Fruit fly (Drosophila melanogaster) whole organism, wandering third instar larva: ENCODE data around the gene Rip11.

ENCODE experiments used
- CG32264 ChIP-seq: fragments of 200-800 bp; sonication (Bioruptor generic); optimal IDR thresholded peaks from 2 replicates; lab custom pipeline; 2016; ENCODE audit warnings: missing biosample characterization, missing genetic modification characterization
- CG9705 ChIP-seq: fragments of 200-800 bp; sonication (Bioruptor generic); optimal IDR thresholded peaks from 2 replicates; lab custom pipeline; 2018; ENCODE audit warnings: missing biosample characterization, mild to moderate bottlenecking, missing genetic modification characterization
- CrebA ChIP-seq: fragments of 200-800 bp; sonication (Bioruptor generic); optimal IDR thresholded peaks from 2 replicates; lab custom pipeline; 2016; ENCODE audit warnings: missing biosample characterization, mild to moderate bottlenecking, missing genetic modification characterization, borderline replicate concordance
- Dfd ChIP-seq: fragments of >200 bp; optimal IDR thresholded peaks from 2 replicates; lab custom pipeline; 2017; ENCODE audit warnings: missing biosample characterization, missing genetic modification characterization
- Dif ChIP-seq: fragments of 200-275, 200-300 bp; sonication (Bioruptor generic); optimal IDR thresholded peaks from 2 replicates; lab custom pipeline; 2018; ENCODE audit warnings: missing biosample characterization, missing genetic modification characterization; ENCODE audit not compliant: partially characterized antibody
- GATAd ChIP-seq: sonication (Bioruptor generic); optimal IDR thresholded peaks from 2 replicates; lab custom pipeline; 2016; ENCODE audit warnings: missing biosample characterization, missing genetic modification characterization
- HLH106 ChIP-seq: fragments of 200-800 bp; optimal IDR thresholded peaks from 3 replicates; lab custom pipeline; 2019; ENCODE audit warnings: missing biosample characterization, mild to moderate bottlenecking, missing genetic modification characterization, moderate library complexity
- Hnf4 ChIP-seq: fragments of 200-800 bp; sonication (Bioruptor generic); optimal IDR thresholded peaks from 2 replicates; lab custom pipeline; 2016; ENCODE audit warnings: missing biosample characterization, mild to moderate bottlenecking, missing genetic modification characterization
- Hr78 ChIP-seq: fragments of >200 bp; optimal IDR thresholded peaks from 2 replicates; lab custom pipeline; 2017; ENCODE audit warnings: missing biosample characterization, missing genetic modification characterization
- Hr83 ChIP-seq: fragments of 200-300 bp; sonication (Bioruptor generic); optimal IDR thresholded peaks from 2 replicates; lab custom pipeline; 2016; ENCODE audit warnings: missing biosample characterization, mild to moderate bottlenecking, missing genetic modification characterization, moderate library complexity; ENCODE audit not compliant: poor library complexity, severe bottlenecking
- Jra ChIP-seq: sonication (Bioruptor generic); optimal IDR thresholded peaks from 2 replicates; lab custom pipeline; 2016; ENCODE audit warnings: missing biosample characterization, missing genetic modification characterization
- Mio ChIP-seq: sonication (Bioruptor generic); optimal IDR thresholded peaks from 2 replicates; lab custom pipeline; 2016; ENCODE audit warnings: missing biosample characterization, missing genetic modification characterization
- Myc ChIP-seq: fragments of >200 bp; optimal IDR thresholded peaks from 2 replicates; lab custom pipeline; 2017
- N ChIP-seq: fragments of >200 bp; optimal IDR thresholded peaks from 2 replicates; lab custom pipeline; 2018; ENCODE audit warnings: missing biosample characterization, missing external identifiers, missing genetic modification characterization
- OdsH ChIP-seq: fragments of 200-800 bp; sonication (Bioruptor generic); optimal IDR thresholded peaks from 2 replicates; lab custom pipeline; 2016; ENCODE audit warnings: missing biosample characterization, mild to moderate bottlenecking, missing genetic modification characterization
- Rel ChIP-seq, 2 experiments: fragments of 200-800 bp; sonication (Bioruptor generic) in 1 of 2; optimal IDR thresholded peaks; 2 replicates in 1 of 2; 3 replicates in 1 of 2; lab custom pipeline; 2016 to 2019; ENCODE audit warnings: mild to moderate bottlenecking in 2 of 2, missing biosample characterization in 2 of 2, missing genetic modification characterization in 2 of 2, moderate library complexity in 1 of 2
- Sp1 ChIP-seq: fragments of 200-800 bp; sonication (Bioruptor generic); optimal IDR thresholded peaks from 3 replicates; lab custom pipeline; 2019; ENCODE audit warnings: missing biosample characterization, mild to moderate bottlenecking, missing genetic modification characterization, moderate library complexity
- Vsx2 ChIP-seq: fragments of 200-300, 225-300 bp; sonication (Bioruptor generic); optimal IDR thresholded peaks from 2 replicates; lab custom pipeline; 2018; ENCODE audit warnings: missing biosample characterization, missing genetic modification characterization; ENCODE audit not compliant: partially characterized antibody
- br ChIP-seq: fragments of 200-800 bp; sonication (Bioruptor generic); optimal IDR thresholded peaks from 2 replicates; lab custom pipeline; 2016; ENCODE audit warnings: missing biosample characterization, missing genetic modification characterization
- dmrt93B ChIP-seq: fragments of 200-800 bp; sonication (Bioruptor generic); optimal IDR thresholded peaks from 2 replicates; lab custom pipeline; 2018; ENCODE audit warnings: missing biosample characterization, mild to moderate bottlenecking, missing genetic modification characterization
- dsf ChIP-seq: sonication (Bioruptor generic); optimal IDR thresholded peaks from 2 replicates; lab custom pipeline; 2016; ENCODE audit warnings: missing biosample characterization, missing genetic modification characterization, borderline replicate concordance
- ey ChIP-seq: fragments of 200-800 bp; sonication (Bioruptor generic); optimal IDR thresholded peaks from 2 replicates; lab custom pipeline; 2016; ENCODE audit warnings: missing biosample characterization, missing genetic modification characterization
- foxo ChIP-seq, 2 experiments: fragments of 200-800 bp; sonication (Bioruptor generic); optimal IDR thresholded peaks; 2 replicates in 1 of 2; 3 replicates in 1 of 2; lab custom pipeline; 2016 to 2017; ENCODE audit warnings: missing biosample characterization in 2 of 2, missing genetic modification characterization in 2 of 2
- fru ChIP-seq: fragments of 200-800 bp; sonication (Bioruptor generic); optimal IDR thresholded peaks from 3 replicates; lab custom pipeline; 2016; ENCODE audit warnings: missing biosample characterization, mild to moderate bottlenecking, missing genetic modification characterization
- h ChIP-seq: fragments of 200-800 bp; sonication (Bioruptor generic); optimal IDR thresholded peaks from 3 replicates; lab custom pipeline; 2016; ENCODE audit warnings: missing biosample characterization, mild to moderate bottlenecking, missing genetic modification characterization
- psq ChIP-seq: fragments of 200-800 bp; sonication (Bioruptor generic); optimal IDR thresholded peaks from 3 replicates; lab custom pipeline; 2017; ENCODE audit warnings: missing biosample characterization, mild to moderate bottlenecking, missing genetic modification characterization, moderate library complexity
- rgr ChIP-seq: fragments of 200-800 bp; sonication (Bioruptor generic); optimal IDR thresholded peaks from 3 replicates; lab custom pipeline; 2016; ENCODE audit warnings: missing biosample characterization, mild to moderate bottlenecking, missing genetic modification characterization
- sage ChIP-seq: fragments of 200-800 bp; sonication (Bioruptor generic); optimal IDR thresholded peaks from 2 replicates; lab custom pipeline; 2016; ENCODE audit warnings: missing biosample characterization, mild to moderate bottlenecking, missing genetic modification characterization
- sv ChIP-seq: fragments of 200-800 bp; sonication (Bioruptor generic); optimal IDR thresholded peaks from 3 replicates; lab custom pipeline; 2016; ENCODE audit warnings: missing biosample characterization, missing genetic modification characterization
- tai ChIP-seq: sonication (Bioruptor generic); optimal IDR thresholded peaks from 2 replicates; lab custom pipeline; 2016; ENCODE audit warnings: missing biosample characterization, missing genetic modification characterization
- woc ChIP-seq: sonication (Bioruptor generic); optimal IDR thresholded peaks from 2 replicates; lab custom pipeline; 2016; ENCODE audit warnings: missing biosample characterization, mild to moderate bottlenecking, missing genetic modification characterization

The Rip11 gene

dm6 chrX:18646855-18647699 lies at the start of gene Rip11:
Gene Rip11, minus strand, starts transcription at chrX:18647648.
- TF ChIP-seq Dif (GFP tag; lab: Kevin White, UChicago) (peak; percentile 49), Vsx2 (GFP tag; lab: Kevin White, UChicago) (no peak), CG32264 (GFP tag; lab: Kevin White, UChicago) (peak; percentile 5), Rel (GFP tag; optimal IDR thresholded peaks at IDR 0.05; lab: Kevin White, UChicago) (peak; percentile 53), Rel (tag; optimal IDR thresholded peaks at IDR 0.05; lab: Kevin White, UChicago) (peak; percentile 94), ey (GFP tag; lab: Kevin White, UChicago) (peak; percentile 76), Jra (GFP tag; lab: Kevin White, UChicago) (peak; percentile 80), Hnf4 (no peak), sv (GFP tag; lab: Kevin White, UChicago) (peak; percentile 45), CG9705 (peak; percentile 14), N (no peak), dsf (GFP tag; lab: Kevin White, UChicago) (no peak), Hr78 (no peak), OdsH (GFP tag; lab: Kevin White, UChicago) (peak; percentile 74), psq (peak; percentile 71), sage (GFP tag; lab: Kevin White, UChicago) (peak; percentile 17), dmrt93B (no peak), br (GFP tag; lab: Kevin White, UChicago) (peak; percentile 77), rgr (GFP tag; lab: Kevin White, UChicago) (peak; percentile 74), foxo (GFP tag; optimal IDR thresholded peaks at IDR 0.05; lab: Kevin White, UChicago) (peak in 1 of 2 experiments; percentile 82), HLH106 (tag; lab: Kevin White, UChicago) (peak; percentile 42), Sp1 (GFP tag; lab: Kevin White, UChicago) (peak; percentile 74), Mio (GFP tag; lab: Kevin White, UChicago) (no peak), woc (peak; percentile 58), Hr83 (peak; percentile 58), GATAd (GFP tag; lab: Kevin White, UChicago) (no peak), fru (GFP tag; lab: Kevin White, UChicago) (peak; percentile 76), h (peak; percentile 79)

DNA sequence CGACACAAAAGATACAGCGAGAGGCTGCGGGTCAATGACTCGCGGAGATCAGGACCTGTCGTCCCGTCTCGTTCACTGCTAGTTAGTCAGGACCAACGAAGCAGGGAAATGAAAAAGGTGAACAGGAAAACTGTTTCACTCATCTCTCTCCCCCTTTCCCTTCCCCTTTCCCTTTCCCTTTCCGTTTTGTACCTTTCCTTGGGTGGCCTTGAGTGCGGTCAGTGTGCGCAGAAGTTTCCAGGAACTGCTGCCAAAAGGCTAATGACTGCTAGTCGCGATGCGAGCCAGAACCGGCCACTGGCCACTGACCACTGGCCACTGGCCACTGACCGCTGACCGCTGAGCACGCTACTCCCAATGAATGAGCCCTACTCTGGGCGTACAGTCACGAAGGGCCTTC lies 48.2 kb upstream of the Rip11 start:
- TF ChIP-seq sage (GFP tag; lab: Kevin White, UChicago) (no peak), Hr78 (no peak), fru (GFP tag; lab: Kevin White, UChicago) (no peak), Hr83 (no peak), CG9705 (no peak), Jra (GFP tag; lab: Kevin White, UChicago) (no peak), CG32264 (GFP tag; lab: Kevin White, UChicago) (no peak), OdsH (GFP tag; lab: Kevin White, UChicago) (no peak), Dfd (GFP tag; lab: Kevin White, UChicago) (no peak), foxo (GFP tag; optimal IDR thresholded peaks at IDR 0.05; lab: Kevin White, UChicago) (no peak), Vsx2 (GFP tag; lab: Kevin White, UChicago) (no peak), GATAd (GFP tag; lab: Kevin White, UChicago) (no peak), dmrt93B (no peak), Hnf4 (no peak), tai (GFP tag; lab: Kevin White, UChicago) (no peak), ey (GFP tag; lab: Kevin White, UChicago) (no peak), h (no peak), HLH106 (tag; lab: Kevin White, UChicago) (no peak), Myc (lab: Kevin White, UChicago) (no peak), Dif (GFP tag; lab: Kevin White, UChicago) (no peak)

dm6 chrX:18692948-18693502 lies 45.6 kb upstream of the Rip11 start, which contains the start of gene Cyp18a1:
Gene Cyp18a1, minus strand, starts transcription at chrX:18693042.
- TF ChIP-seq Jra (GFP tag; lab: Kevin White, UChicago) (no peak), Dif (GFP tag; lab: Kevin White, UChicago) (no peak), h (no peak), CG9705 (no peak), Hr78 (no peak), foxo (GFP tag; optimal IDR thresholded peaks at IDR 0.05; lab: Kevin White, UChicago) (no peak), CrebA (GFP tag; lab: Kevin White, UChicago) (no peak)
